Worm (Caenorhabditis elegans): ENCODE data around the gene F09C6.16.

ce11 chrV:16911934-16912333, 2.2 kb upstream of the F09C6.16 start, which contains the start of gene nhr-116:
- TF ChIP-seq efl-1 (optimal IDR thresholded peaks at IDR 0.05) (no peak), efl-1 (GFP tag; optimal IDR thresholded peaks at IDR 0.05 in 1 of 2) (no peak), ceh-82 (tag; optimal IDR thresholded peaks at IDR 0.05) (no peak), jun-1 (tag; optimal IDR thresholded peaks at IDR 0.05) (no peak), lin-15B (tag; optimal IDR thresholded peaks at IDR 0.05) (no peak), lin-39 (tag; optimal IDR thresholded peaks at IDR 0.05) (no peak), tbx-2 (tag; optimal IDR thresholded peaks at IDR 0.05) (no peak), irx-1 (tag; optimal IDR thresholded peaks at IDR 0.05) (no peak), nhr-12 (tag; optimal IDR thresholded peaks at IDR 0.05) (no peak), lin-35 (GFP tag; optimal IDR thresholded peaks at IDR 0.05) (no peak), fos-1 (tag; optimal IDR thresholded peaks at IDR 0.05) (no peak), aha-1 (tag; optimal IDR thresholded peaks at IDR 0.05) (no peak)

Data from whole organism, L1 larva.